Fruit fly (Drosophila melanogaster) Kc167 (cell line): ENCODE data around the gene Trl.

Experiments used
- Myc ChIP-seq: fragments of >200 bp; optimal IDR thresholded peaks from 2 replicates; lab custom pipeline; 2017; ENCODE audit warnings: missing external identifiers
- h ChIP-seq: fragments of >200 bp; optimal IDR thresholded peaks from 3 replicates; lab custom pipeline; 2018; ENCODE audit warnings: missing external identifiers
- psq ChIP-seq: fragments of >200 bp; optimal IDR thresholded peaks from 2 replicates; lab custom pipeline; 2017; ENCODE audit warnings: missing external identifiers

- no peak for TF ChIP-seq h
- no peak for TF ChIP-seq psq
- no peak for TF ChIP-seq Myc (lab: Kevin White, UChicago)
Observed at dm6 chr3L:14781082-14781862, 20.4 kb upstream of the Trl start.
